Fruit fly (Drosophila melanogaster): Measurements from ENCODE around the gene Sf3a1.

Gene Sf3a1

DNA sequence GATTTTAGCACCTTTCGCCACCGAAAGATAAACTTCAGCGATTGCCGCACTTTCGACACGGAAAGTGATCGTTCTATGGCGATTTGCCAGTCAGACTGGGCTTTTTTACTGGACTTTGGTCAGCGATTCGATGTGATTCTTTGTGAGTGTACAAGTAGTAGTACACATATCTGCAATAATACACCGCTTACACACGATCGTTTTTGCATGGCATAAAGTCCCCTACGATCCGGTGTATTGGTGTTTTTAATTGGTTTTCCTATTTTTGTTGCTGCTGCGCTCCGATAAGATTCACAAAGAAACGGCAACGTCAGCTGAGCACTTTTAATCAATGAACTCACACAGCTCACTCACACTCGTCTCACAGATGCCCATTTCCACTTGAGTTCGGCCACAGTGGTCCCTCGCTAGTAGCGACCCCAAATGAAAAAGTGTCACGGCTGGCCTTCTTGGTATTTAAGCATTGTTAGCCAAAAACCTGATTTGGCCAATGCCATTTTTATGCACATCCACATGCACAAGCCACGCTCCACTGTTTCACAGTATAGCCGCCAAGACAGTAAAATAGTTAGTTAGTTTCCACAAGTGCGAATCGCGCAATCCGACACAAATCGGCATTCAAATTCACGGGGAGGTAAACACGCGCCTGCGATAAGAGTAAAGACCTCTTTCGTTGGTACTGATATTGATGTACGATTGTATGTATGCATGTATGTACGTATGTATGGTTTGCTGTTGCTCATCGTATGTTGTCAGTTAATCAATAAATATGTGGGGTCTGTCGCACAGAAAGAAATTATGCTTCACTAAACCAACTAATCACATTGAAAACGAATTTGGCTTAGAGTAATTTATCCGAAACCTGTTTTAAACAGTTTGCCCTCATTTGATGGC is 15.7 kb downstream of the Sf3a1 start (continued):
- peak; percentile 98 for TF ChIP-seq Gug (GFP tag; IDR thresholded peaks at IDR 0.05)
- TF ChIP-seq sim (GFP tag; IDR thresholded peaks at IDR 0.05) = peak; percentile 70
- peak; percentile 86 for TF ChIP-seq btn (GFP tag; optimal IDR thresholded peaks at IDR 0.05)
- peak; percentile 62 to 75 for TF ChIP-seq bsh (GFP tag; optimal IDR thresholded peaks at IDR 0.05)
- TF ChIP-seq wor (GFP tag; IDR thresholded peaks at IDR 0.05) = peak; percentile 87
- TF ChIP-seq Dip3 (GFP tag; optimal IDR thresholded peaks at IDR 0.05) = peak; percentile 98
- peak; percentile 88 for TF ChIP-seq chn (GFP tag; optimal IDR thresholded peaks at IDR 0.05)
- peak; percentile 89 for TF ChIP-seq CG6813 (GFP tag; optimal IDR thresholded peaks at IDR 0.05)
- 0 out of 2 replicates have a peak, but pooled peaks have one; percentile 14 for TF ChIP-seq Bgb (GFP tag; IDR thresholded peaks at IDR 0.05; ENCODE audit: partially characterized antibody)
- TF ChIP-seq sisA (GFP tag; IDR thresholded peaks at IDR 0.05) = peak; percentile 93
- TF ChIP-seq CG7928 (GFP tag; optimal IDR thresholded peaks at IDR 0.05) = peak; percentile 69
- TF ChIP-seq croc (GFP tag; conservative IDR thresholded peaks at IDR 0.05) = peak; percentile 68
- peak; percentile 96 for TF ChIP-seq Rx (GFP tag; IDR thresholded peaks at IDR 0.05)
- peak; percentile 93 for TF ChIP-seq stc (GFP tag; IDR thresholded peaks at IDR 0.05)
- TF ChIP-seq CG7786 (GFP tag; optimal IDR thresholded peaks at IDR 0.05) = peak; percentile 98
- TF ChIP-seq dimm (GFP tag; IDR thresholded peaks at IDR 0.05) = peak; percentile 95
- peak; percentile 98 for TF ChIP-seq CG18599 (GFP tag; optimal IDR thresholded peaks at IDR 0.05)
- TF ChIP-seq hb (GFP tag; IDR thresholded peaks at IDR 0.05; ENCODE audit: partially characterized antibody) = no peak
- peak; percentile 72 for TF ChIP-seq CG12236 (GFP tag; optimal IDR thresholded peaks at IDR 0.05)
- TF ChIP-seq CG1602 (GFP tag; optimal IDR thresholded peaks at IDR 0.05) = peak; percentile 83
- no peak for TF ChIP-seq hbn (GFP tag; IDR thresholded peaks at IDR 0.05; ENCODE audit: partially characterized antibody)
- peak; percentile 92 for TF ChIP-seq CoRest (tag; optimal IDR thresholded peaks at IDR 0.05)
- peak; percentile 95 for TF ChIP-seq Oaz (GFP tag; IDR thresholded peaks at IDR 0.05)
- peak; percentile 46 for TF ChIP-seq trh (GFP tag; optimal IDR thresholded peaks at IDR 0.05)
- TF ChIP-seq Sox100B (GFP tag; optimal IDR thresholded peaks at IDR 0.05) = peak; percentile 43
- TF ChIP-seq CG2889 (GFP tag; IDR thresholded peaks at IDR 0.05) = peak; percentile 97
- TF ChIP-seq BtbVII (GFP tag; optimal IDR thresholded peaks at IDR 0.05) = peak; percentile 87
- TF ChIP-seq crc (GFP tag; optimal IDR thresholded peaks at IDR 0.05) = peak; percentile 92
- TF ChIP-seq Six4 (GFP tag; optimal IDR thresholded peaks at IDR 0.05) = peak; percentile 62
- peak; percentile 87 for TF ChIP-seq CkIIα-i1 (GFP tag; IDR thresholded peaks at IDR 0.05)
- peak; percentile 98 for TF ChIP-seq mam (GFP tag; optimal IDR thresholded peaks at IDR 0.05)
- TF ChIP-seq zf30C (GFP tag; optimal IDR thresholded peaks at IDR 0.05) = peak; percentile 68
- TF ChIP-seq nerfin-2 (GFP tag; IDR thresholded peaks at IDR 0.05; ENCODE audit: partially characterized antibody) = no peak
- peak; percentile 78 for TF ChIP-seq CG5245 (GFP tag; optimal IDR thresholded peaks at IDR 0.05)
- peak; percentile 95 for TF ChIP-seq ken (GFP tag; IDR thresholded peaks at IDR 0.05)
- TF ChIP-seq dati (GFP tag; IDR thresholded peaks at IDR 0.05) = peak; percentile 77
- peak; percentile 91 for TF ChIP-seq CG43689 (GFP tag; IDR thresholded peaks at IDR 0.05)
- TF ChIP-seq CG1529 (GFP tag; optimal IDR thresholded peaks at IDR 0.05) = peak; percentile 33
- peak; percentile 62 for TF ChIP-seq Nf-YB (GFP tag; optimal IDR thresholded peaks at IDR 0.05)
- TF ChIP-seq CG16815 (GFP tag; optimal IDR thresholded peaks at IDR 0.05) = peak; percentile 91
- TF ChIP-seq CG6272 (GFP tag; IDR thresholded peaks at IDR 0.05) = peak; percentile 91
- TF ChIP-seq Jarid2 (GFP tag; optimal IDR thresholded peaks at IDR 0.05) = peak; percentile 70
- TF ChIP-seq Mrtf (GFP tag; IDR thresholded peaks at IDR 0.05) = peak; percentile 97
- peak; percentile 94 for TF ChIP-seq CG7987 (GFP tag; optimal IDR thresholded peaks at IDR 0.05)
- TF ChIP-seq CG8765 (GFP tag; IDR thresholded peaks at IDR 0.05) = peak; percentile 94
- peak; percentile 92 for TF ChIP-seq Usf (GFP tag; optimal IDR thresholded peaks at IDR 0.05)
- peak; percentile 92 for TF ChIP-seq cas (GFP tag; IDR thresholded peaks at IDR 0.05)
- TF ChIP-seq z (GFP tag; IDR thresholded peaks at IDR 0.05) = peak; percentile 88
- peak; percentile 90 for TF ChIP-seq Adf1 (GFP tag; IDR thresholded peaks at IDR 0.05)
